Worm (Caenorhabditis elegans) whole organism, young adult: ENCODE results near the gene clec-122.

Experiments used
- B0336.3 ChIP-seq: fragments of 200-800 bp; sonication (Bioruptor generic); IDR thresholded peaks from 2 replicates; pipeline ENCODE4 v1.3.6; 2022; ENCODE audit warnings: missing genetic modification characterization, missing compliant biosample characterization
- F33H1.4 ChIP-seq: fragments of 200-800 bp; sonication (Bioruptor generic); IDR thresholded peaks from 2 replicates; pipeline ENCODE4 v1.3.6; 2022; ENCODE audit warnings: missing genetic modification reagents, missing genetic modification characterization, missing compliant biosample characterization
- F39B2.1 ChIP-seq: fragments of 200-800 bp; sonication (Bioruptor generic); IDR thresholded peaks from 2 replicates; pipeline ENCODE4 v1.3.6; 2022; ENCODE audit warnings: missing genetic modification reagents, missing genetic modification characterization, missing compliant biosample characterization
- F57C9.4 ChIP-seq: sonication (generic microtip); optimal IDR thresholded peaks from 2 replicates; lab custom pipeline; 2017; ENCODE audit warnings: mild to moderate bottlenecking, missing genetic modification characterization, missing compliant biosample characterization
- K11D2.4 ChIP-seq: fragments of 200-800 bp; sonication (Bioruptor generic); IDR thresholded peaks from 2 replicates; pipeline ENCODE4 v1.3.6; 2022; ENCODE audit warnings: missing genetic modification reagents, missing genetic modification characterization, missing compliant biosample characterization
- Y53F4B.3 ChIP-seq: fragments of 200-800 bp; sonication (Bioruptor generic); IDR thresholded peaks from 2 replicates; pipeline ENCODE4 v1.3.6; 2022; ENCODE audit warnings: missing genetic modification reagents, missing genetic modification characterization, missing compliant biosample characterization
- Y53G8AR.9 ChIP-seq: fragments of 200-800 bp; sonication (Bioruptor generic); conservative IDR thresholded peaks from 2 replicates; pipeline ENCODE4 v1.3.6; 2022; ENCODE audit warnings: missing genetic modification reagents, missing genetic modification characterization, missing compliant biosample characterization
- Y79H2A.3 ChIP-seq: fragments of 200-800 bp; sonication (Bioruptor generic); conservative IDR thresholded peaks from 2 replicates; pipeline ENCODE4 v1.3.6; 2022; ENCODE audit warnings: missing genetic modification reagents, missing genetic modification characterization, missing compliant biosample characterization
- Y95B8A.8 ChIP-seq: fragments of 200-800 bp; sonication (Bioruptor generic); IDR thresholded peaks from 2 replicates; pipeline ENCODE4 v1.3.6; 2022; ENCODE audit warnings: missing genetic modification reagents, missing genetic modification characterization, missing compliant biosample characterization
- akir-1 ChIP-seq: fragments of 200-800 bp; sonication (Bioruptor generic); optimal IDR thresholded peaks from 2 replicates; lab custom pipeline; 2018; ENCODE audit warnings: mild to moderate bottlenecking, missing genetic modification characterization, moderate library complexity, missing compliant biosample characterization
- aptf-3 ChIP-seq: fragments of 200-800 bp; sonication (Bioruptor generic); IDR thresholded peaks from 2 replicates; pipeline ENCODE4 v1.3.6; 2022; ENCODE audit warnings: missing genetic modification characterization, missing compliant biosample characterization
- athp-1 ChIP-seq: sonication (generic microtip); optimal IDR thresholded peaks from 2 replicates; lab custom pipeline; 2017; ENCODE audit warnings: mild to moderate bottlenecking, missing genetic modification characterization, missing compliant biosample characterization
- attf-5 ChIP-seq: fragments of 200-800 bp; sonication (Bioruptor generic); optimal IDR thresholded peaks from 2 replicates; lab custom pipeline; 2018; ENCODE audit warnings: mild to moderate bottlenecking, missing genetic modification characterization, missing compliant biosample characterization
- bed-2 ChIP-seq: fragments of 200-800 bp; sonication (Bioruptor generic); IDR thresholded peaks from 2 replicates; pipeline ENCODE4 v1.3.6; 2022; ENCODE audit warnings: missing genetic modification reagents, missing genetic modification characterization, missing compliant biosample characterization
- cebp-1 ChIP-seq, 2 experiments: fragments of 200-800 bp in 1 of 2; sonication (Bioruptor generic) in 1 of 2; sonication (generic microtip) in 1 of 2; IDR thresholded peaks in 1 of 2; optimal IDR thresholded peaks in 1 of 2; 2 replicates each; pipeline versions ENCODE4 v1.3.6 to Lab custom; 2017 to 2022; ENCODE audit warnings: missing compliant biosample characterization in 2 of 2, missing genetic modification characterization in 2 of 2, mild to moderate bottlenecking in 1 of 2, missing genetic modification reagents in 1 of 2, moderate library complexity in 1 of 2
- die-1 ChIP-seq: sonication (generic microtip); optimal IDR thresholded peaks from 2 replicates; lab custom pipeline; 2016; ENCODE audit warnings: missing genotype, mild to moderate bottlenecking, missing genetic modification characterization, missing compliant biosample characterization
- egrh-3 ChIP-seq: fragments of 200-800 bp; sonication (Bioruptor generic); IDR thresholded peaks from 2 replicates; pipeline ENCODE4 v1.3.6; 2022; ENCODE audit warnings: missing genetic modification reagents, missing genetic modification characterization, missing compliant biosample characterization
- ekl-4 ChIP-seq: fragments of 200-800 bp; sonication (Bioruptor generic); IDR thresholded peaks from 2 replicates; pipeline ENCODE4 v1.3.6; 2022; ENCODE audit warnings: missing genetic modification reagents, missing genetic modification characterization, missing compliant biosample characterization
- ets-4 ChIP-seq: fragments of 200-800 bp; sonication (Bioruptor generic); optimal IDR thresholded peaks from 2 replicates; lab custom pipeline; 2018; ENCODE audit warnings: mild to moderate bottlenecking, missing genetic modification characterization, missing compliant biosample characterization
- fkh-3 ChIP-seq: sonication (generic microtip); optimal IDR thresholded peaks from 2 replicates; lab custom pipeline; 2016; ENCODE audit warnings: mild to moderate bottlenecking, missing genetic modification characterization, missing compliant biosample characterization
- hmg-1.2 ChIP-seq: fragments of 200-800 bp; sonication (Bioruptor generic); IDR thresholded peaks from 2 replicates; pipeline ENCODE4 v1.3.6; 2022; ENCODE audit warnings: missing genetic modification reagents, missing genetic modification characterization, missing compliant biosample characterization
- let-526 ChIP-seq: fragments of 200-800 bp; sonication (Bioruptor generic); IDR thresholded peaks from 2 replicates; pipeline ENCODE4 v1.3.6; 2022; ENCODE audit warnings: missing genetic modification reagents, missing genetic modification characterization, missing compliant biosample characterization
- lin-26 ChIP-seq: fragments of 200-800 bp; sonication (Bioruptor generic); IDR thresholded peaks from 2 replicates; pipeline ENCODE4 v1.3.6; 2022; ENCODE audit warnings: missing genetic modification reagents, missing genetic modification characterization, missing compliant biosample characterization
- lsy-27 ChIP-seq: sonication (generic microtip); optimal IDR thresholded peaks from 2 replicates; lab custom pipeline; 2017; ENCODE audit warnings: missing genetic modification characterization, mild to moderate bottlenecking, missing compliant biosample characterization, antibody characterized with exemption, missing genotype, borderline replicate concordance; ENCODE audit not compliant: insufficient read depth
- madf-8 ChIP-seq: fragments of 200-800 bp; sonication (Bioruptor generic); conservative IDR thresholded peaks from 2 replicates; pipeline ENCODE4 v1.3.6; 2022; ENCODE audit warnings: missing genetic modification reagents, missing genetic modification characterization, missing compliant biosample characterization
- mcd-1 ChIP-seq: fragments of 200-800 bp; sonication (Bioruptor generic); IDR thresholded peaks from 2 replicates; pipeline ENCODE4 v1.3.6; 2022; ENCODE audit warnings: missing genetic modification reagents, missing genetic modification characterization, missing compliant biosample characterization
- nfya-1 ChIP-seq: sonication (generic microtip); optimal IDR thresholded peaks from 2 replicates; lab custom pipeline; 2017; ENCODE audit warnings: antibody characterized with exemption, missing compliant biosample characterization, missing genetic modification characterization, borderline replicate concordance; ENCODE audit not compliant: insufficient read depth
- nhr-27 ChIP-seq: fragments of 200-800 bp; sonication (Bioruptor generic); optimal IDR thresholded peaks from 2 replicates; lab custom pipeline; 2018; ENCODE audit warnings: mild to moderate bottlenecking, missing genetic modification characterization, moderate library complexity, missing compliant biosample characterization
- sdz-38 ChIP-seq: sonication (generic microtip); optimal IDR thresholded peaks from 2 replicates; lab custom pipeline; 2016; ENCODE audit warnings: missing genotype, missing genetic modification characterization, missing compliant biosample characterization
- somi-1 ChIP-seq: fragments of 200-800 bp; sonication (Bioruptor generic); optimal IDR thresholded peaks from 2 replicates; lab custom pipeline; 2018; ENCODE audit warnings: mild to moderate bottlenecking, missing genetic modification characterization, missing compliant biosample characterization
- tbp1 ChIP-seq: fragments of 200-800 bp; sonication (Bioruptor generic); optimal IDR thresholded peaks from 2 replicates; lab custom pipeline; 2018; ENCODE audit warnings: mild to moderate bottlenecking, missing genetic modification characterization, missing compliant biosample characterization
- zfh-2 ChIP-seq: fragments of 200-800 bp; sonication (Bioruptor generic); conservative IDR thresholded peaks from 2 replicates; pipeline ENCODE4 v1.3.6; 2022; ENCODE audit warnings: missing genetic modification reagents, missing genetic modification characterization, missing compliant biosample characterization
- ztf-18 ChIP-seq: sonication (generic microtip); optimal IDR thresholded peaks from 2 replicates; lab custom pipeline; 2016; ENCODE audit warnings: missing genotype, mild to moderate bottlenecking, missing genetic modification characterization, missing compliant biosample characterization
- ztf-22 ChIP-seq: fragments of 200-800 bp; sonication (Bioruptor generic); optimal IDR thresholded peaks from 2 replicates; lab custom pipeline; 2018; ENCODE audit warnings: mild to moderate bottlenecking, missing genetic modification characterization, moderate library complexity, missing compliant biosample characterization
- ztf-28 ChIP-seq: fragments of 200-800 bp; sonication (Bioruptor generic); IDR thresholded peaks from 2 replicates; pipeline ENCODE4 v1.3.6; 2022; ENCODE audit warnings: missing genetic modification reagents, missing genetic modification characterization, missing compliant biosample characterization
- ztf-6 ChIP-seq: fragments of 200-800 bp; sonication (Bioruptor generic); IDR thresholded peaks from 2 replicates; pipeline ENCODE4 v1.3.6; 2022; ENCODE audit warnings: missing genetic modification reagents, missing genetic modification characterization, missing compliant biosample characterization

clec-122 gene

ce11 chrII:3113934-3114333, 8.1 kb downstream of the clec-122 start, which contains the start of gene clec-123:
Gene clec-123 (plus strand): TSS chrII:3114234.
- TF ChIP-seq Y53F4B.3 (GFP tag; lab: Robert Waterston, UW) (no peak), K11D2.4 (no peak), mcd-1 (GFP tag; lab: Robert Waterston, UW) (no peak), madf-8 (GFP tag; lab: Robert Waterston, UW) (no peak), egrh-3 (GFP tag; lab: Robert Waterston, UW) (no peak), bed-2 (GFP tag; lab: Robert Waterston, UW) (no peak), tbp1 (GFP tag; lab: Kevin White, UChicago) (no peak), lin-26 (GFP tag; lab: Robert Waterston, UW) (no peak), attf-5 (GFP tag; lab: Kevin White, UChicago) (no peak), athp-1 (no peak), let-526 (no peak), somi-1 (GFP tag; lab: Kevin White, UChicago) (no peak), cebp-1 (GFP tag; IDR thresholded peaks at IDR 0.05; lab: Robert Waterston, UW) (no peak), cebp-1 (tag; optimal IDR thresholded peaks at IDR 0.05; lab: Kevin White, UChicago) (no peak), fkh-3 (tag; lab: Kevin White, UChicago) (no peak), zfh-2 (GFP tag; lab: Robert Waterston, UW) (no peak)

ce11 chrII:3117471-3117870, 11.6 kb downstream of the clec-122 start, which contains the start of gene T10D4.7:
Gene T10D4.7 (plus strand): TSS chrII:3117771.
- no peak for TF ChIP-seq Y53G8AR.9 (GFP tag; lab: Robert Waterston, UW)
- TF ChIP-seq ets-4 (GFP tag; lab: Kevin White, UChicago) = no peak
- no peak for TF ChIP-seq Y95B8A.8 (GFP tag; lab: Robert Waterston, UW)

- TF ChIP-seq hmg-1.2 (GFP tag; lab: Robert Waterston, UW) (peak; percentile 84; the same call in 1 of the 2 replicates), Y53F4B.3 (GFP tag; lab: Robert Waterston, UW) (no peak), F33H1.4 (GFP tag; lab: Robert Waterston, UW) (no peak), attf-5 (GFP tag; lab: Kevin White, UChicago) (peak; percentile 83), F39B2.1 (GFP tag; lab: Robert Waterston, UW) (no peak), F57C9.4 (tag; lab: Kevin White, UChicago) (no peak)
- TF ChIP-seq, all 124 proteins: peak for 2
These were observed 13.1 kb downstream of the clec-122 start, which contains the start of gene T10D4.6 for ce11 chrII:3118907-3119382. Gene T10D4.6 (plus strand): TSS chrII:3119332.

ce11 chrII:3123206-3123605, 17.3 kb downstream of the clec-122 start, which contains the start of gene srh-71:
Gene srh-71 (plus strand): TSS chrII:3123506.
- TF ChIP-seq ztf-22 (GFP tag; lab: Kevin White, UChicago) = no peak
- TF ChIP-seq nhr-27 (tag; lab: Kevin White, UChicago) = no peak
- no peak for TF ChIP-seq B0336.3 (GFP tag; lab: Robert Waterston, UW)
- TF ChIP-seq lsy-27 (tag; lab: Kevin White, UChicago) = no peak
- TF ChIP-seq nfya-1 = no peak
- TF ChIP-seq ekl-4 = no peak
- no peak for TF ChIP-seq ztf-28 (GFP tag; lab: Robert Waterston, UW)
- TF ChIP-seq egrh-3 (GFP tag; lab: Robert Waterston, UW) = no peak
- no peak for TF ChIP-seq K11D2.4
- TF ChIP-seq madf-8 (GFP tag; lab: Robert Waterston, UW) = no peak
- TF ChIP-seq Y79H2A.3 (GFP tag; lab: Robert Waterston, UW) = no peak
- no peak for TF ChIP-seq die-1 (tag; lab: Kevin White, UChicago)
- TF ChIP-seq ztf-18 (tag; lab: Kevin White, UChicago) = no peak
- TF ChIP-seq ztf-6 (GFP tag; lab: Robert Waterston, UW) = no peak
- TF ChIP-seq akir-1 (GFP tag; lab: Kevin White, UChicago) = no peak
- TF ChIP-seq zfh-2 (GFP tag; lab: Robert Waterston, UW) = no peak
- TF ChIP-seq aptf-3 (GFP tag; lab: Robert Waterston, UW) = no peak
- TF ChIP-seq let-526 = no peak
- TF ChIP-seq sdz-38 (tag; lab: Kevin White, UChicago) = no peak
- TF ChIP-seq, all 124 proteins: peak for 0
